Worm (Caenorhabditis elegans) whole organism, L1 larva: ENCODE data around the gene srbc-59.

Source experiments
- C16A3.4 ChIP-seq: fragments of 150-350 bp; optimal IDR thresholded peaks from 2 replicates; lab custom pipeline; 2014; ENCODE audit warnings: missing biosample characterization, missing genetic modification characterization
- C34B4.2 ChIP-seq: sonication (generic microtip); optimal IDR thresholded peaks from 2 replicates; lab custom pipeline; 2017; ENCODE audit warnings: mild to moderate bottlenecking, missing genetic modification characterization, missing compliant biosample characterization
- F16B12.6 ChIP-seq: fragments of 150-350 bp; optimal IDR thresholded peaks from 2 replicates; lab custom pipeline; 2014; ENCODE audit warnings: missing biosample characterization, missing genetic modification characterization
- alr-1 ChIP-seq: fragments of 200-800 bp; sonication (Bioruptor generic); optimal IDR thresholded peaks from 2 replicates; lab custom pipeline; 2018; ENCODE audit warnings: borderline replicate concordance, mild to moderate bottlenecking, missing genetic modification characterization, missing compliant biosample characterization
- blmp-1 ChIP-seq: fragments of 150-350 bp; optimal IDR thresholded peaks from 2 replicates; lab custom pipeline; 2014; ENCODE audit warnings: missing biosample characterization, missing genetic modification characterization
- ceh-63 ChIP-seq: fragments of 200-800 bp; sonication (Bioruptor generic); optimal IDR thresholded peaks from 2 replicates; lab custom pipeline; 2018; ENCODE audit warnings: mild to moderate bottlenecking, missing genetic modification characterization, missing compliant biosample characterization
- ceh-82 ChIP-seq, 3 experiments: fragments of 150-350 bp in 1 of 3; sonication (generic microtip) in 2 of 3; optimal IDR thresholded peaks; 2 replicates each; lab custom pipeline; 2014 to 2017; ENCODE audit warnings: missing biosample characterization in 3 of 3, missing genetic modification characterization in 3 of 3
- ceh-88 ChIP-seq: fragments of 200-800 bp; sonication (Bioruptor generic); IDR thresholded peaks from 2 replicates; pipeline ENCODE4 v1.3.6; 2022; ENCODE audit warnings: missing genetic modification characterization, missing compliant biosample characterization
- ceh-90 ChIP-seq: sonication (generic microtip); optimal IDR thresholded peaks from 2 replicates; lab custom pipeline; 2016; ENCODE audit warnings: missing genetic modification characterization, missing compliant biosample characterization
- ces-1 ChIP-seq: fragments of 150-350 bp; optimal IDR thresholded peaks from 2 replicates; lab custom pipeline; 2014; ENCODE audit warnings: missing biosample characterization, missing genetic modification reagents, missing genetic modification characterization
- dpl-1 ChIP-seq, 3 experiments: fragments of 150-350 bp in 2 of 3; sonication (generic microtip) in 1 of 3; optimal IDR thresholded peaks; 2 replicates each; lab custom pipeline; 2014 to 2017; ENCODE audit warnings: missing biosample characterization in 3 of 3, missing genetic modification characterization in 3 of 3, missing genetic modification reagents in 3 of 3
- dsc-1 ChIP-seq: sonication (generic microtip); optimal IDR thresholded peaks from 2 replicates; lab custom pipeline; 2016; ENCODE audit warnings: mild to moderate bottlenecking, missing genetic modification characterization, missing compliant biosample characterization
- egl-27 ChIP-seq, 2 experiments: fragments of 150-350 bp in 1 of 2; sonication (generic microtip); optimal IDR thresholded peaks; 3 replicates each; lab custom pipeline; 2017 to 2018; ENCODE audit warnings: missing biosample characterization in 2 of 2, missing genetic modification characterization in 2 of 2, missing genetic modification reagents in 2 of 2
- elt-2 ChIP-seq: sonication (generic microtip); optimal IDR thresholded peaks from 2 replicates; lab custom pipeline; 2016; ENCODE audit warnings: missing genetic modification characterization, mild to moderate bottlenecking, inconsistent platforms, missing compliant biosample characterization, missing genetic modification reagents
- fkh-4 ChIP-seq: sonication (generic microtip); optimal IDR thresholded peaks from 2 replicates; lab custom pipeline; 2016; ENCODE audit warnings: missing compliant biosample characterization, missing genetic modification characterization, borderline replicate concordance
- fkh-8 ChIP-seq: sonication (generic microtip); optimal IDR thresholded peaks from 2 replicates; lab custom pipeline; 2016; ENCODE audit warnings: mild to moderate bottlenecking, missing genetic modification characterization, missing compliant biosample characterization
- fos-1 ChIP-seq: fragments of 150-350 bp; optimal IDR thresholded peaks from 2 replicates; lab custom pipeline; 2014; ENCODE audit warnings: missing biosample characterization, missing genetic modification characterization
- irx-1 ChIP-seq: sonication (generic microtip); optimal IDR thresholded peaks from 2 replicates; lab custom pipeline; 2016; ENCODE audit warnings: missing genetic modification characterization, missing compliant biosample characterization
- isw-1 ChIP-seq: fragments of 200-800 bp; sonication (Bioruptor generic); IDR thresholded peaks from 2 replicates; pipeline ENCODE4 v1.3.6; 2022; ENCODE audit warnings: missing genetic modification characterization, missing compliant biosample characterization
- jun-1 ChIP-seq: fragments of 150-350 bp; optimal IDR thresholded peaks from 2 replicates; lab custom pipeline; 2014; ENCODE audit warnings: missing biosample characterization, missing genetic modification reagents, missing genetic modification characterization
- lin-13 ChIP-seq: fragments of 150-350 bp; optimal IDR thresholded peaks from 2 replicates; lab custom pipeline; 2014; ENCODE audit warnings: missing biosample characterization, missing genetic modification reagents, missing genetic modification characterization
- lir-3 ChIP-seq: sonication (generic microtip); optimal IDR thresholded peaks from 2 replicates; lab custom pipeline; 2016; ENCODE audit warnings: mild to moderate bottlenecking, missing genetic modification characterization, moderate library complexity, missing compliant biosample characterization; ENCODE audit not compliant: poor library complexity
- lsy-2 ChIP-seq, 2 experiments: fragments of 150-350 bp; optimal IDR thresholded peaks; 2 replicates each; lab custom pipeline; 2014; ENCODE audit warnings: missing biosample characterization in 2 of 2, missing genetic modification characterization in 2 of 2
- mdl-1 ChIP-seq, 2 experiments: fragments of 150-350 bp; optimal IDR thresholded peaks; 2 replicates each; lab custom pipeline; 2014 to 2017; ENCODE audit warnings: missing biosample characterization in 2 of 2, missing genetic modification characterization in 2 of 2, inconsistent platforms in 1 of 2
- nhr-237 ChIP-seq: fragments of 150-350 bp; optimal IDR thresholded peaks from 2 replicates; lab custom pipeline; 2014; ENCODE audit warnings: missing biosample characterization, missing genetic modification characterization
- nhr-47 ChIP-seq: sonication (generic microtip); optimal IDR thresholded peaks from 2 replicates; lab custom pipeline; 2016; ENCODE audit warnings: mild to moderate bottlenecking, missing genetic modification characterization, moderate library complexity, missing compliant biosample characterization
- nhr-71 ChIP-seq: sonication (generic microtip); optimal IDR thresholded peaks from 2 replicates; lab custom pipeline; 2016; ENCODE audit warnings: mild to moderate bottlenecking, missing genetic modification characterization, moderate library complexity, missing compliant biosample characterization
- nhr-77 ChIP-seq: fragments of 150-350 bp; optimal IDR thresholded peaks from 2 replicates; lab custom pipeline; 2014; ENCODE audit warnings: missing biosample characterization, missing genetic modification characterization
- nhr-84 ChIP-seq: sonication (generic microtip); optimal IDR thresholded peaks from 2 replicates; lab custom pipeline; 2017; ENCODE audit warnings: missing biosample characterization, missing genetic modification characterization
- pax-3 ChIP-seq: fragments of 200-800 bp; sonication (Bioruptor generic); optimal IDR thresholded peaks from 2 replicates; lab custom pipeline; 2018; ENCODE audit warnings: mild to moderate bottlenecking, missing genetic modification characterization, moderate library complexity, missing compliant biosample characterization
- skn-1 ChIP-seq: fragments of 150-350 bp; optimal IDR thresholded peaks from 2 replicates; lab custom pipeline; 2014; ENCODE audit warnings: missing biosample characterization, missing genetic modification characterization
- snpc-4 ChIP-seq: fragments of 150-350 bp; optimal IDR thresholded peaks from 2 replicates; lab custom pipeline; 2014; ENCODE audit warnings: missing biosample characterization, missing genetic modification characterization
- sox-4 ChIP-seq: sonication (generic microtip); optimal IDR thresholded peaks from 2 replicates; lab custom pipeline; 2016; ENCODE audit warnings: missing genetic modification characterization, missing compliant biosample characterization
- tbx-2 ChIP-seq: sonication (generic microtip); optimal IDR thresholded peaks from 2 replicates; lab custom pipeline; 2016; ENCODE audit warnings: missing genetic modification characterization, missing compliant biosample characterization
- tlp-1 ChIP-seq: fragments of 150-350 bp; optimal IDR thresholded peaks from 2 replicates; lab custom pipeline; 2014; ENCODE audit warnings: missing biosample characterization, missing genetic modification characterization
- unc-62 ChIP-seq: fragments of 150-350 bp; optimal IDR thresholded peaks from 2 replicates; lab custom pipeline; 2014; ENCODE audit warnings: missing biosample characterization, missing genetic modification reagents, missing genetic modification characterization
- zip-4 ChIP-seq: fragments of 200-800 bp; sonication (Bioruptor generic); optimal IDR thresholded peaks from 2 replicates; lab custom pipeline; 2018; ENCODE audit warnings: mild to moderate bottlenecking, missing genetic modification characterization, moderate library complexity, missing compliant biosample characterization
- ztf-11 ChIP-seq, 2 experiments: sonication (generic microtip); optimal IDR thresholded peaks; 2 replicates each; lab custom pipeline; 2016 to 2017; ENCODE audit warnings: missing genetic modification characterization in 2 of 2, missing biosample characterization in 1 of 2, missing compliant biosample characterization in 1 of 2
- ztf-4 ChIP-seq: fragments of 150-350 bp; optimal IDR thresholded peaks from 2 replicates; lab custom pipeline; 2014; ENCODE audit warnings: missing biosample characterization, missing genetic modification characterization

Gene srbc-59

DNA sequence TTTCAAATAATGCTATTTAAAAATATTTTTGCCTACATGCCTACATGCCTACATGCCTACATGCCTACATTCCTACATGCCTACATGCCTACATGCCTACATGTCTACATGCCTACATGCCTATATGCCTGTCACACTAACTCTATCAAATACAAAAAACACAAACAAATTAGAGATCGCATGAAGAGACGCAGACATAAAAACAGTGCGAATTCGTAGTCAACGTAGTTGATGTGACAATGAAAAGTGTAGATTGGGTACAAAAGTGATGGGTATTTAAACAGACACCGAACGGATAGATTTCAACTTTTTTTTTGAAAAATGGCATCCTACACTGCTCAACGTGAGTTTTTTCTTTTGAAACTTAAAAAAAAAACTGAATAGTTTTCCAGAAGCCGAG, 1.2 kb upstream of the srbc-59 start, which contains the start of gene R09E12.9 (continued):
- no peak for TF ChIP-seq tbx-2 (tag; lab: Kevin White, UChicago)
- no peak for TF ChIP-seq nhr-84
- TF ChIP-seq skn-1 (tag; lab: Kevin White, UChicago): no peak
- no peak for TF ChIP-seq ceh-82 (tag; optimal IDR thresholded peaks at IDR 0.05; lab: Kevin White, UChicago)
- TF ChIP-seq ces-1 (GFP tag; lab: Kevin White, UChicago): no peak
- TF ChIP-seq ceh-90 (tag; lab: Kevin White, UChicago): no peak
- no peak for TF ChIP-seq lin-13
- no peak for TF ChIP-seq fkh-4 (tag; lab: Kevin White, UChicago)
- TF ChIP-seq sox-4: no peak
- no peak for TF ChIP-seq mdl-1 (tag; optimal IDR thresholded peaks at IDR 0.05; lab: Kevin White, UChicago)
- TF ChIP-seq unc-62: no peak
- TF ChIP-seq zip-4 (GFP tag; lab: Kevin White, UChicago): no peak
- TF ChIP-seq nhr-71 (tag; lab: Kevin White, UChicago): peak; percentile 45
- TF ChIP-seq jun-1 (tag; lab: Kevin White, UChicago): no peak
- TF ChIP-seq C34B4.2 (tag; lab: Kevin White, UChicago): no peak
- peak; percentile 36 for TF ChIP-seq blmp-1
- no peak for TF ChIP-seq pax-3 (tag; lab: Kevin White, UChicago)
- TF ChIP-seq ceh-88: no peak
- TF ChIP-seq snpc-4: no peak
- TF ChIP-seq nhr-47 (tag; lab: Kevin White, UChicago): no peak
- TF ChIP-seq ceh-63 (GFP tag; lab: Kevin White, UChicago): no peak
- no peak for TF ChIP-seq irx-1 (tag; lab: Kevin White, UChicago)
- TF ChIP-seq fos-1 (tag; lab: Kevin White, UChicago): no peak
- no peak for TF ChIP-seq C16A3.4
- no peak for TF ChIP-seq lsy-2 (tag; optimal IDR thresholded peaks at IDR 0.05; lab: Kevin White, UChicago)
- TF ChIP-seq F16B12.6 (tag; lab: Kevin White, UChicago): no peak
- no peak for TF ChIP-seq lir-3 (tag; lab: Kevin White, UChicago)
- TF ChIP-seq isw-1 (GFP tag; lab: Robert Waterston, UW): no peak
- no peak for TF ChIP-seq alr-1 (tag; lab: Kevin White, UChicago)
- TF ChIP-seq dsc-1 (tag; lab: Kevin White, UChicago): no peak
- peak; percentile 42 for TF ChIP-seq nhr-237 (tag; lab: Kevin White, UChicago)

DNA sequence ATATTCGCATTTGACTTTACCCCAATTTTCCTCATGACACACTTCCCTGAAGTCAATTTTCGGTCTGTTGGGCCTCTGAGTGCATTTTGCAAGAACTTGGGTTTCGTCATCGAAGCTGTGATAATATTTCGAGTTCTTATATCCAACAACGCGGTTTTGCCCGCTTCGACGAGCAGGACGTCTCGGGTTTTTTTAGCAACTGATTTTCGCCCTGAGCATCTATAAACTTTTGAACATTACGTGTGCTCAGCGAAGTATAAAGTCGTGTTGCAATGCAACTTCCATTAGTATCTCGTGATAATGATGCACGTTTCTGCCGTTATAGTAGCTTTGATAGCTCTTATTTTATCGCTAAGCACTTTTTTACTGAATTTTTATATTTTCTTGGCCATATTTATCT, 1.6 kb downstream of the srbc-59 start, which contains the start of gene srbc-60:
Gene srbc-60 (plus strand): TSS at position 301 of the 400 bp plus-strand sequence.
- TF ChIP-seq sox-4: no peak
- peak; percentile 18 for TF ChIP-seq fkh-8 (tag; lab: Kevin White, UChicago)
- no peak for TF ChIP-seq ceh-88

DNA sequence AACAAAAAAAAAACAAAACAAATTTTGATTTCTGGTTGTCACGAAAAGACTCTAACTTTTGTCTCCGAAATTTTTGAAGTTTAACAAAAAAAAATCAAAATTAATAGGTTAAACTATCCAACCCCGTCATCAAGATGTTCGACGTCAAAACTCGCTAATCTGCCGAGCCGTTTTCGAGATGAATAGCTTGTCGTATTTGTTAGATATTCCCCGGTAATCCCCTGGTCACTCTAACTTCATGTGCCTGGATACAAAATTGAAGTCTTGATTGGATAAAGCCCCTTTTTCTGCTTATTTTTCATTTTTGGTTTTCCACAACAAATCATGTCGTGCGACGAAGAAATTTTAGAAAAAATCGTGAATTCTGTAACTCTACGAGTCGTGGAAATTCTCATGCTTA, 4.0 kb downstream of the srbc-59 start, which contains the start of gene srab-16:
Gene srab-16 (plus strand): TSS at position 301 of the 400 bp plus-strand sequence.
- TF ChIP-seq dsc-1 (tag; lab: Kevin White, UChicago): peak; percentile 40
- TF ChIP-seq ceh-63 (GFP tag; lab: Kevin White, UChicago): no peak
- TF ChIP-seq, all 84 proteins: peak for 1

DNA sequence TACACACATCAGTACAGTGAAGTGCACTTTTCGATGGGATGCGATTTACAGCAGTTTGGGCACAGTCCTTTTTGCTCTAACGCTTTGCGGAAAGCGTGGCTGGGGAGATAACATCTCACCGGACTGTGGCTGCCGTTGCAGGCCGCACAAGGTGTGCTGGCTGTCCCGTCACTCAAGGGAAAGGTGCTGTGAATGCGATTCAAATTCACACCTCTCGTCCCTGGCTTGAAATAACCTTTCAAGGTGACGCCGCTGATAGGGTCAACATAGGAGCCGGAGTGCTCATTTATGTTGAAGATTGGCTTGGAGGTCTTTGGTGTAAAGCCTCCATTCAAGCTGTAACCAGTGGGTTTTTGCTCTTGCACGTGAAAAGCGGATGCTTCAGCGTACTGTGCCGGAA, 15.7 kb downstream of the srbc-59 start:
- TF ChIP-seq ceh-90 (tag; lab: Kevin White, UChicago) (no peak), nhr-77 (tag; lab: Kevin White, UChicago) (no peak), ztf-11 (tag; optimal IDR thresholded peaks at IDR 0.05; lab: Kevin White, UChicago) (no peak), ceh-88 (no peak), fkh-4 (tag; lab: Kevin White, UChicago) (no peak), ztf-4 (no peak), isw-1 (GFP tag; lab: Robert Waterston, UW) (no peak), egl-27 (tag; optimal IDR thresholded peaks at IDR 0.05; lab: Kevin White, UChicago) (no peak), ces-1 (GFP tag; lab: Kevin White, UChicago) (no peak), lin-13 (no peak), elt-2 (tag; lab: Kevin White, UChicago) (no peak), unc-62 (no peak), dpl-1 (GFP tag; optimal IDR thresholded peaks at IDR 0.05; lab: Kevin White, UChicago) (no peak), C16A3.4 (no peak), tlp-1 (tag; lab: Kevin White, UChicago) (no peak), mdl-1 (tag; optimal IDR thresholded peaks at IDR 0.05; lab: Kevin White, UChicago) (no peak), irx-1 (tag; lab: Kevin White, UChicago) (no peak)
- TF ChIP-seq, all 84 proteins: peak for 0
